Fruit fly (Drosophila melanogaster) whole organism, embryonic: ENCODE data around the gene CG46313.

Experiments used
- Abd-B ChIP-seq: fragments of 200-800 bp; sonication (Bioruptor generic); optimal IDR thresholded peaks from 2 replicates; lab custom pipeline; 2018; ENCODE audit warnings: missing biosample characterization, mild to moderate bottlenecking, missing genetic modification characterization, moderate library complexity
- Antp ChIP-seq: fragments of 200-800 bp; sonication (Bioruptor generic); optimal IDR thresholded peaks from 3 replicates; lab custom pipeline; 2016; ENCODE audit warnings: missing biosample characterization, missing genetic modification characterization
- Blimp-1 ChIP-seq: fragments of 200-800 bp; sonication (Bioruptor generic); optimal IDR thresholded peaks from 3 replicates; lab custom pipeline; 2018; ENCODE audit warnings: missing biosample characterization, missing genetic modification characterization, mild to moderate bottlenecking, moderate library complexity, missing genetic modification reagents
- BtbVII ChIP-seq: fragments of 200-800 bp; sonication (Bioruptor generic); optimal IDR thresholded peaks from 3 replicates; lab custom pipeline; 2017; ENCODE audit warnings: missing biosample characterization, mild to moderate bottlenecking, missing genetic modification characterization
- CG11695 ChIP-seq: fragments of 200-800 bp; sonication (Bioruptor generic); IDR thresholded peaks from 3 replicates; pipeline ENCODE4 v1.3.6; 2022; ENCODE audit warnings: missing biosample characterization, missing genetic modification characterization
- CG12391 ChIP-seq: fragments of 200-800 bp; sonication (Bioruptor generic); optimal IDR thresholded peaks from 3 replicates; lab custom pipeline; 2018; ENCODE audit warnings: missing biosample characterization, mild to moderate bottlenecking, missing genetic modification characterization, moderate library complexity
- CG13287 ChIP-seq: fragments of 200-800 bp; sonication (Bioruptor generic); IDR thresholded peaks from 2 replicates; pipeline ENCODE4 v1.3.6; 2022; ENCODE audit warnings: missing biosample characterization, missing genetic modification characterization; ENCODE audit not compliant: partially characterized antibody
- CG1792 ChIP-seq: fragments of 200-800 bp; sonication (Bioruptor generic); optimal IDR thresholded peaks from 2 replicates; lab custom pipeline; 2016; ENCODE audit warnings: missing biosample characterization, missing genetic modification characterization
- CG2120 ChIP-seq: fragments of 200-800 bp; sonication (Bioruptor generic); optimal IDR thresholded peaks from 3 replicates; lab custom pipeline; 2016; ENCODE audit warnings: missing biosample characterization, missing genetic modification characterization
- CG2678 ChIP-seq: fragments of 200-800 bp; sonication (Bioruptor generic); optimal IDR thresholded peaks from 3 replicates; lab custom pipeline; 2019; ENCODE audit warnings: missing biosample characterization, mild to moderate bottlenecking, missing genetic modification characterization, moderate library complexity
- CG2712 ChIP-seq: fragments of 200-800 bp; optimal IDR thresholded peaks from 3 replicates; lab custom pipeline; 2019; ENCODE audit warnings: missing biosample characterization, mild to moderate bottlenecking, missing genetic modification characterization, moderate library complexity
- CG3163 ChIP-seq: fragments of 200-800 bp; sonication (Bioruptor generic); optimal IDR thresholded peaks from 3 replicates; lab custom pipeline; 2016; ENCODE audit warnings: missing biosample characterization, missing genetic modification characterization
- CG33557 ChIP-seq: fragments of 200-800 bp; sonication (Bioruptor generic); optimal IDR thresholded peaks from 2 replicates; lab custom pipeline; 2019; ENCODE audit warnings: missing biosample characterization, mild to moderate bottlenecking, missing genetic modification characterization, moderate library complexity
- CG34224 ChIP-seq: fragments of 200-800 bp; sonication (Bioruptor generic); IDR thresholded peaks from 3 replicates; pipeline ENCODE4 v1.3.6; 2022; ENCODE audit warnings: missing biosample characterization, missing genetic modification characterization; ENCODE audit not compliant: partially characterized antibody
- CG4820 ChIP-seq: fragments of 200-800 bp; sonication (Bioruptor generic); optimal IDR thresholded peaks from 3 replicates; lab custom pipeline; 2016; ENCODE audit warnings: missing biosample characterization, missing genetic modification characterization
- CG5953 ChIP-seq: fragments of 200-800 bp; sonication (Bioruptor generic); IDR thresholded peaks from 2 replicates; pipeline ENCODE4 v1.3.6; 2022; ENCODE audit warnings: missing biosample characterization, missing genetic modification characterization
- CG7372 ChIP-seq: fragments of 200-800 bp; sonication (Bioruptor generic); IDR thresholded peaks from 2 replicates; pipeline ENCODE4 v1.3.6; 2022; ENCODE audit warnings: missing biosample characterization, missing genetic modification characterization
- CG7839 ChIP-seq: fragments of 200-800 bp; sonication (Bioruptor generic); optimal IDR thresholded peaks from 3 replicates; lab custom pipeline; 2018; ENCODE audit warnings: missing biosample characterization, mild to moderate bottlenecking, missing genetic modification characterization, moderate library complexity
- CG7928 ChIP-seq: fragments of 200-800 bp; sonication (Bioruptor generic); optimal IDR thresholded peaks from 2 replicates; lab custom pipeline; 2017; ENCODE audit warnings: missing biosample characterization, mild to moderate bottlenecking, missing genetic modification characterization
- CG9437 ChIP-seq: fragments of 200-800 bp; sonication (Bioruptor generic); optimal IDR thresholded peaks from 2 replicates; lab custom pipeline; 2018; ENCODE audit warnings: missing biosample characterization, mild to moderate bottlenecking, missing genetic modification characterization
- CG9727 ChIP-seq: fragments of 200-800 bp; sonication (Bioruptor generic); optimal IDR thresholded peaks from 3 replicates; lab custom pipeline; 2017; ENCODE audit warnings: missing biosample characterization, mild to moderate bottlenecking, missing genetic modification characterization
- D19A ChIP-seq: fragments of 200-800 bp; optimal IDR thresholded peaks from 3 replicates; lab custom pipeline; 2019; ENCODE audit warnings: missing biosample characterization, mild to moderate bottlenecking, missing genetic modification characterization, moderate library complexity
- Dip3 ChIP-seq: fragments of 200-800 bp; sonication (Bioruptor generic); optimal IDR thresholded peaks from 3 replicates; lab custom pipeline; 2016; ENCODE audit warnings: missing biosample characterization, missing genetic modification characterization
- Fer1 ChIP-seq: fragments of 200-800 bp; sonication (Bioruptor generic); optimal IDR thresholded peaks from 2 replicates; lab custom pipeline; 2017; ENCODE audit warnings: missing biosample characterization, mild to moderate bottlenecking, missing genetic modification characterization
- Gsc ChIP-seq: fragments of 200-800 bp; sonication (Bioruptor generic); IDR thresholded peaks from 2 replicates; pipeline ENCODE4 v1.3.6; 2022; ENCODE audit warnings: missing biosample characterization, missing genetic modification characterization
- H15 ChIP-seq: fragments of 200-800 bp; sonication (Bioruptor generic); IDR thresholded peaks from 3 replicates; pipeline ENCODE4 v1.3.6; 2022; ENCODE audit warnings: missing biosample characterization, missing genetic modification characterization
- Hey ChIP-seq: fragments of 200-800 bp; sonication (Bioruptor generic); optimal IDR thresholded peaks from 3 replicates; lab custom pipeline; 2018; ENCODE audit warnings: missing biosample characterization, mild to moderate bottlenecking, missing genetic modification characterization
- NFAT ChIP-seq: fragments of 200-800 bp; sonication (Bioruptor generic); IDR thresholded peaks from 2 replicates; pipeline ENCODE4 v1.3.6; 2022; ENCODE audit warnings: missing biosample characterization, missing genetic modification characterization
- aop ChIP-seq: fragments of 200-800 bp; sonication (Bioruptor generic); IDR thresholded peaks from 2 replicates; pipeline ENCODE4 v1.3.6; 2022; ENCODE audit warnings: missing biosample characterization, missing genetic modification characterization
- caup ChIP-seq: fragments of 200-800 bp; sonication (Bioruptor generic); optimal IDR thresholded peaks from 3 replicates; lab custom pipeline; 2017; ENCODE audit warnings: missing biosample characterization, mild to moderate bottlenecking, missing genetic modification characterization, moderate library complexity; ENCODE audit not compliant: severe bottlenecking
- crc ChIP-seq: fragments of 200-800 bp; sonication (Bioruptor generic); optimal IDR thresholded peaks from 2 replicates; lab custom pipeline; 2016; ENCODE audit warnings: missing biosample characterization, missing genetic modification characterization
- croc ChIP-seq: fragments of 200-800 bp; sonication (Bioruptor generic); conservative IDR thresholded peaks from 3 replicates; pipeline ENCODE4 v1.3.6; 2022; ENCODE audit warnings: missing biosample characterization, missing genetic modification characterization
- dan ChIP-seq: fragments of 200-800 bp; sonication (Bioruptor generic); IDR thresholded peaks from 2 replicates; pipeline ENCODE4 v1.3.6; 2022; ENCODE audit warnings: missing biosample characterization, missing genetic modification characterization
- dati ChIP-seq: fragments of 200-800 bp; sonication (Bioruptor generic); IDR thresholded peaks from 2 replicates; pipeline ENCODE4 v1.3.6; 2022; ENCODE audit warnings: missing biosample characterization, missing genetic modification characterization
- dmrt99B ChIP-seq: fragments of 200-800 bp; sonication (Bioruptor generic); optimal IDR thresholded peaks from 2 replicates; lab custom pipeline; 2018; ENCODE audit warnings: missing biosample characterization, mild to moderate bottlenecking, missing genetic modification characterization, moderate library complexity
- dysf ChIP-seq: fragments of 200-800 bp; sonication (Bioruptor generic); IDR thresholded peaks from 3 replicates; pipeline ENCODE4 v1.3.6; 2022; ENCODE audit warnings: missing biosample characterization, missing genetic modification characterization
- eve ChIP-seq, 2 experiments: fragments of >200 bp; optimal IDR thresholded peaks; 2 replicates each; lab custom pipeline; 2017; ENCODE audit warnings: missing biosample characterization in 2 of 2, missing genetic modification characterization in 2 of 2
- gt ChIP-seq: fragments of 200-800 bp; sonication (Bioruptor generic); IDR thresholded peaks from 2 replicates; pipeline ENCODE4 v1.3.6; 2022; ENCODE audit warnings: missing biosample characterization, missing genetic modification characterization
- hth ChIP-seq: fragments of >200 bp; optimal IDR thresholded peaks from 2 replicates; lab custom pipeline; 2017; ENCODE audit warnings: inconsistent platforms
- inv ChIP-seq: fragments of 200-800 bp; sonication (Bioruptor generic); IDR thresholded peaks from 2 replicates; pipeline ENCODE4 v1.3.6; 2022; ENCODE audit warnings: missing biosample characterization, missing genetic modification characterization; ENCODE audit not compliant: partially characterized antibody
- luna ChIP-seq: fragments of 200-800 bp; sonication (Bioruptor generic); optimal IDR thresholded peaks from 2 replicates; lab custom pipeline; 2016; ENCODE audit warnings: missing biosample characterization, missing genetic modification characterization
- mld ChIP-seq: fragments of 200-800 bp; sonication (Bioruptor generic); IDR thresholded peaks from 3 replicates; pipeline ENCODE4 v1.3.6; 2022; ENCODE audit warnings: missing biosample characterization, missing genetic modification characterization; ENCODE audit not compliant: partially characterized antibody
- phol ChIP-seq: fragments of 200-800 bp; sonication (Bioruptor generic); optimal IDR thresholded peaks from 3 replicates; lab custom pipeline; 2018; ENCODE audit warnings: missing biosample characterization, mild to moderate bottlenecking, missing genetic modification characterization, moderate library complexity
- sna ChIP-seq: fragments of 200-800 bp; sonication (Bioruptor generic); IDR thresholded peaks from 2 replicates; pipeline ENCODE4 v1.3.6; 2022; ENCODE audit warnings: missing biosample characterization, missing genetic modification characterization; ENCODE audit not compliant: partially characterized antibody
- ssp ChIP-seq: fragments of 200-800 bp; sonication (Bioruptor generic); IDR thresholded peaks from 2 replicates; pipeline ENCODE4 v1.3.6; 2022; ENCODE audit warnings: missing biosample characterization, missing genetic modification characterization
- stwl ChIP-seq: fragments of 200-800 bp; sonication (Bioruptor generic); optimal IDR thresholded peaks from 3 replicates; lab custom pipeline; 2018; ENCODE audit warnings: missing biosample characterization, mild to moderate bottlenecking, missing genetic modification characterization, moderate library complexity
- tll ChIP-seq, 2 experiments: fragments of 200-800 bp in 1 of 2; fragments of >200 bp in 1 of 2; sonication (Bioruptor generic) in 1 of 2; optimal IDR thresholded peaks; 2 replicates each; lab custom pipeline; 2017 to 2019; ENCODE audit warnings: missing biosample characterization in 2 of 2, missing genetic modification characterization in 2 of 2, mild to moderate bottlenecking in 1 of 2, moderate library complexity in 1 of 2
- trh ChIP-seq: fragments of 200-800 bp; sonication (Bioruptor generic); optimal IDR thresholded peaks from 2 replicates; lab custom pipeline; 2016; ENCODE audit warnings: missing biosample characterization, missing genetic modification characterization
- wek ChIP-seq: fragments of 200-800 bp; sonication (Bioruptor generic); optimal IDR thresholded peaks from 3 replicates; lab custom pipeline; 2018; ENCODE audit warnings: missing biosample characterization, mild to moderate bottlenecking, missing genetic modification characterization, moderate library complexity
- zfh1 ChIP-seq: fragments of 200-800 bp; sonication (Bioruptor generic); IDR thresholded peaks from 3 replicates; pipeline ENCODE4 v1.3.6; 2022; ENCODE audit warnings: missing biosample characterization, missing genetic modification characterization

The CG46313 gene

dm6 chr3R:26964452-26965133 is 13.7 kb upstream of the CG46313 start, which contains the start of gene Tsp97E (continued):
- TF ChIP-seq CG4820 (GFP tag; lab: Kevin White, UChicago) (no peak), wek (GFP tag; lab: Kevin White, UChicago) (no peak), dan (GFP tag; lab: Robert Waterston, UW) (no peak), Blimp-1 (GFP tag; lab: Kevin White, UChicago) (peak; percentile 100), CG2678 (peak; percentile 19), stwl (tag; lab: Kevin White, UChicago) (peak; percentile 70), CG7372 (GFP tag; lab: Robert Waterston, UW) (no peak), inv (peak; percentile 63), CG12391 (peak; percentile 12), Antp (GFP tag; lab: Kevin White, UChicago) (no peak), croc (no peak), CG3163 (no peak), CG2120 (GFP tag; lab: Kevin White, UChicago) (no peak), D19A (tag; lab: Kevin White, UChicago) (no peak), ssp (GFP tag; lab: Robert Waterston, UW) (no peak), trh (GFP tag; lab: Kevin White, UChicago) (no peak), crc (GFP tag; lab: Kevin White, UChicago) (no peak), CG7839 (tag; lab: Kevin White, UChicago) (no peak), CG1792 (GFP tag; lab: Kevin White, UChicago) (no peak), Abd-B (no peak), gt (GFP tag; lab: Robert Waterston, UW) (no peak), dysf (GFP tag; lab: Robert Waterston, UW) (no peak), aop (no peak), CG34224 (GFP tag; lab: Robert Waterston, UW) (peak; percentile 86), zfh1 (GFP tag; lab: Robert Waterston, UW) (no peak), Gsc (GFP tag; lab: Robert Waterston, UW) (no peak), Hey (tag; lab: Kevin White, UChicago) (no peak), NFAT (GFP tag; lab: Robert Waterston, UW) (no peak), CG13287 (GFP tag; lab: Robert Waterston, UW) (peak; percentile 86), phol (tag; lab: Kevin White, UChicago) (peak; percentile 15), sna (peak; percentile 88), dmrt99B (tag; lab: Kevin White, UChicago) (no peak), eve (GFP tag; optimal IDR thresholded peaks at IDR 0.05; lab: Kevin White, UChicago) (no peak), CG7928 (GFP tag; lab: Kevin White, UChicago) (no peak), caup (no peak), luna (no peak), CG9437 (GFP tag; lab: Kevin White, UChicago) (no peak), hth (no peak), CG33557 (GFP tag; lab: Kevin White, UChicago) (peak; percentile 68), CG9727 (GFP tag; lab: Kevin White, UChicago) (no peak), BtbVII (no peak), CG2712 (tag; lab: Kevin White, UChicago) (peak; percentile 49), H15 (GFP tag; lab: Robert Waterston, UW) (no peak), CG11695 (no peak), mld (GFP tag; lab: Robert Waterston, UW) (peak; percentile 67; the same call in 2 of the 3 replicates), Dip3 (GFP tag; lab: Kevin White, UChicago) (no peak), dati (GFP tag; lab: Robert Waterston, UW) (no peak), Fer1 (GFP tag; lab: Kevin White, UChicago) (peak; percentile 2), tll (GFP tag; optimal IDR thresholded peaks at IDR 0.05; lab: Kevin White, UChicago) (peak in 1 of 2 experiments; percentile 6), CG5953 (GFP tag; lab: Robert Waterston, UW) (no peak)
